Fruit fly (Drosophila melanogaster): ENCODE data around the gene grn.

grn gene

DNA sequence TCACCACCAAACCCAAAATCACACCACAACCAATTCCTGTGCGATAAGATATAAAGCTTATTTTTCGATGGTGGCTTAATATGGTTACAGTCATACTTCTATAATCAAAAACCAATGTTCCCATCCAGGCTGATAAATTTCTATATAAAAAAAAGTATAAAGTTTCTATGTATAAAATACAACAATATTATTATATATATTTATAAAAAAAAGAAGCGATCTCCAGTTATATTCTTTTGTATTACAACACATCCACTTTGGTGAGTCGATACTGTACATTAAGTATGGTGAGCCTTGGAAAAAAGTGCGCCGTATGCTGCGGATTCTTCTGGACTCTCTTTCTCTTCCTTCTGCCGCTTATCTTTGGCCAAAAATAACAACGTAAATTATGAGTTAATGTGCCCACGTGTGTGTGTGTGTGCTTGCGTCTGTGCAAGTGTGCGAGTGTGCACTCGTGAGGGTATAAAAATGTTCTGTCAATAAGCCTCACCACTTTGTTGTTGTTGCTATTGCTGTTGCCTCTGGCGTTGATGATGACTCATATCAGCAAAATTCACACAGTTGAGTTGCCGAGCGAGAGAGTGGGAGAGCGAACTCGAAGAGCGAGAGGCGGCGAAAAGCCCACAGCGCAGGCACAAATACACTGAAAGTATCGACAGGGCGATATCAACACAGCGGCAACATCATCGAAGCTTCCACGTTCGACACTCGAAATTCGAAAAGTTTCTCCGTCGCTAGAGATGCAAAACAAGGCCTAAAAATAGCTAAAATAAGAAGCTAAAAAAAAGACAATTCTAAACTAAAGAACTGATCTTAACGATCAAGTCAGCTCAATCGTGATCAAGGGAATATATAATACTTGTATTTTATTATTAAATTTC is 61.5 kb downstream of the grn start (continued):
- TF ChIP-seq cwo (GFP tag; optimal IDR thresholded peaks at IDR 0.05) (peak; percentile 70), cato (GFP tag; optimal IDR thresholded peaks at IDR 0.05; ENCODE audit: borderline replicate concordance) (no peak), Fer3 (tag; optimal IDR thresholded peaks at IDR 0.05) (peak; percentile 84), CG5953 (GFP tag; IDR thresholded peaks at IDR 0.05) (no peak), ab (GFP tag; optimal IDR thresholded peaks at IDR 0.05) (no peak), CG15514 (GFP tag; optimal IDR thresholded peaks at IDR 0.05) (peak; percentile 71), CG16815 (GFP tag; optimal IDR thresholded peaks at IDR 0.05) (peak; percentile 17), chm (GFP tag; IDR thresholded peaks at IDR 0.05) (peak; percentile 71), grau (tag; optimal IDR thresholded peaks at IDR 0.05) (peak; percentile 98), tap (tag; optimal IDR thresholded peaks at IDR 0.05) (peak; percentile 72), vvl (GFP tag; IDR thresholded peaks at IDR 0.05) (peak; percentile 74), Oaz (GFP tag; IDR thresholded peaks at IDR 0.05) (no peak), insv (GFP tag; optimal IDR thresholded peaks at IDR 0.05) (peak in 1 of 2 experiments; percentile 24), pita (GFP tag; optimal IDR thresholded peaks at IDR 0.05) (no peak), Max (GFP tag; optimal IDR thresholded peaks at IDR 0.05) (peak; percentile 22), CG10209 (GFP tag; optimal IDR thresholded peaks at IDR 0.05) (peak; percentile 74), hbn (GFP tag; IDR thresholded peaks at IDR 0.05; ENCODE audit: partially characterized antibody) (peak; percentile 36), Pdp1 (GFP tag; optimal IDR thresholded peaks at IDR 0.05) (peak in 1 of 2 experiments; percentile 67), gce (GFP tag; IDR thresholded peaks at IDR 0.05) (no peak; the same call in 2 of the 3 replicates), CG9817 (tag; optimal IDR thresholded peaks at IDR 0.05) (peak; percentile 73), crol (GFP tag; IDR thresholded peaks at IDR 0.05) (no peak), Optix (GFP tag; IDR thresholded peaks at IDR 0.05) (no peak), sob (GFP tag; IDR thresholded peaks at IDR 0.05) (peak; percentile 69), HHEX (GFP tag; optimal IDR thresholded peaks at IDR 0.05) (peak; percentile 54), Xrp1 (GFP tag; IDR thresholded peaks at IDR 0.05) (peak; percentile 70), CG11093 (GFP tag; IDR thresholded peaks at IDR 0.05) (peak; percentile 63; the same call in 1 of the 3 replicates), CoRest (tag; optimal IDR thresholded peaks at IDR 0.05) (peak; percentile 80), jing (GFP tag; optimal IDR thresholded peaks at IDR 0.05) (no peak), CG11456 (GFP tag; IDR thresholded peaks at IDR 0.05) (peak; percentile 56; the same call in 1 of the 3 replicates), Hr3 (GFP tag; optimal IDR thresholded peaks at IDR 0.05) (peak; percentile 62), CG16863 (GFP tag; optimal IDR thresholded peaks at IDR 0.05) (no peak), NC2α (GFP tag; optimal IDR thresholded peaks at IDR 0.05) (no peak), sens (GFP tag) (peak; percentile 84), CG17385 (GFP tag; optimal IDR thresholded peaks at IDR 0.05) (peak; percentile 64), jumu (GFP tag; optimal IDR thresholded peaks at IDR 0.05) (no peak), CG1792 (GFP tag; optimal IDR thresholded peaks at IDR 0.05) (no peak), CG11723 (GFP tag; optimal IDR thresholded peaks at IDR 0.05) (no peak), repo (GFP tag; optimal IDR thresholded peaks at IDR 0.05) (no peak), lmd (GFP tag; IDR thresholded peaks at IDR 0.05) (peak; percentile 75), Side (GFP tag; optimal IDR thresholded peaks at IDR 0.05) (no peak), CTCF (GFP tag; optimal IDR thresholded peaks at IDR 0.05) (peak; percentile 7), bbx (GFP tag; IDR thresholded peaks at IDR 0.05; ENCODE audit: partially characterized antibody) (peak; percentile 45; the same call in 1 of the 2 replicates), amos (GFP tag; IDR thresholded peaks at IDR 0.05; ENCODE audit: partially characterized antibody) (no peak), CG6689 (GFP tag; IDR thresholded peaks at IDR 0.05) (peak; percentile 67), CG4820 (GFP tag; optimal IDR thresholded peaks at IDR 0.05) (no peak), CG11504 (tag; optimal IDR thresholded peaks at IDR 0.05) (peak; percentile 75), Gug (GFP tag; IDR thresholded peaks at IDR 0.05) (no peak), br (optimal IDR thresholded peaks at IDR 0.05) (no peak), CG15011 (GFP tag; optimal IDR thresholded peaks at IDR 0.05) (peak; percentile 28), CG6854 (GFP tag; optimal IDR thresholded peaks at IDR 0.05) (peak; percentile 45)

Measured in whole organism, embryonic.